Worm (Caenorhabditis elegans) whole organism, L1 larva: Measurements from ENCODE around the gene Y57G11C.33.
A peak's percentile ranks its signal among the peaks of the same experiment; 100 is the strongest.

Source experiments
- C16A3.4 ChIP-seq: fragments of 150-350 bp; optimal IDR thresholded peaks from 2 replicates; lab custom pipeline; 2014; ENCODE audit warnings: missing biosample characterization, missing genetic modification characterization
- C34B4.2 ChIP-seq: sonication (generic microtip); optimal IDR thresholded peaks from 2 replicates; lab custom pipeline; 2017; ENCODE audit warnings: mild to moderate bottlenecking, missing genetic modification characterization, missing compliant biosample characterization
- alr-1 ChIP-seq: fragments of 200-800 bp; sonication (Bioruptor generic); optimal IDR thresholded peaks from 2 replicates; lab custom pipeline; 2018; ENCODE audit warnings: borderline replicate concordance, mild to moderate bottlenecking, missing genetic modification characterization, missing compliant biosample characterization
- aly-2 ChIP-seq: fragments of 150-350 bp; optimal IDR thresholded peaks from 2 replicates; lab custom pipeline; 2014; ENCODE audit warnings: missing biosample characterization, missing genetic modification characterization
- blmp-1 ChIP-seq: fragments of 150-350 bp; optimal IDR thresholded peaks from 2 replicates; lab custom pipeline; 2014; ENCODE audit warnings: missing biosample characterization, missing genetic modification characterization
- ceh-63 ChIP-seq: fragments of 200-800 bp; sonication (Bioruptor generic); optimal IDR thresholded peaks from 2 replicates; lab custom pipeline; 2018; ENCODE audit warnings: mild to moderate bottlenecking, missing genetic modification characterization, missing compliant biosample characterization
- ceh-82 ChIP-seq, 3 experiments: fragments of 150-350 bp in 1 of 3; sonication (generic microtip) in 2 of 3; optimal IDR thresholded peaks; 2 replicates each; lab custom pipeline; 2014 to 2017; ENCODE audit warnings: missing biosample characterization in 3 of 3, missing genetic modification characterization in 3 of 3
- ceh-88 ChIP-seq: fragments of 200-800 bp; sonication (Bioruptor generic); IDR thresholded peaks from 2 replicates; pipeline ENCODE4 v1.3.6; 2022; ENCODE audit warnings: missing genetic modification characterization, missing compliant biosample characterization
- ces-1 ChIP-seq: fragments of 150-350 bp; optimal IDR thresholded peaks from 2 replicates; lab custom pipeline; 2014; ENCODE audit warnings: missing biosample characterization, missing genetic modification reagents, missing genetic modification characterization
- dpl-1 ChIP-seq, 3 experiments: fragments of 150-350 bp in 2 of 3; sonication (generic microtip) in 1 of 3; optimal IDR thresholded peaks; 2 replicates each; lab custom pipeline; 2014 to 2017; ENCODE audit warnings: missing biosample characterization in 3 of 3, missing genetic modification characterization in 3 of 3, missing genetic modification reagents in 3 of 3
- egl-13 ChIP-seq: sonication (generic microtip); optimal IDR thresholded peaks from 2 replicates; lab custom pipeline; 2016; ENCODE audit warnings: missing genotype, missing genetic modification reagents, missing genetic modification characterization, missing compliant biosample characterization
- elt-2 ChIP-seq: sonication (generic microtip); optimal IDR thresholded peaks from 2 replicates; lab custom pipeline; 2016; ENCODE audit warnings: missing genetic modification characterization, mild to moderate bottlenecking, inconsistent platforms, missing compliant biosample characterization, missing genetic modification reagents
- ets-5 ChIP-seq: fragments of 200-800 bp; sonication (Bioruptor generic); IDR thresholded peaks from 2 replicates; pipeline ENCODE4 v1.3.6; 2022; ENCODE audit warnings: missing genetic modification characterization, missing compliant biosample characterization
- fkh-10 ChIP-seq: sonication (generic microtip); optimal IDR thresholded peaks from 2 replicates; lab custom pipeline; 2017; ENCODE audit warnings: missing biosample characterization, missing genetic modification reagents, missing genetic modification characterization
- fkh-4 ChIP-seq: sonication (generic microtip); optimal IDR thresholded peaks from 2 replicates; lab custom pipeline; 2016; ENCODE audit warnings: missing compliant biosample characterization, missing genetic modification characterization, borderline replicate concordance
- fkh-8 ChIP-seq: sonication (generic microtip); optimal IDR thresholded peaks from 2 replicates; lab custom pipeline; 2016; ENCODE audit warnings: mild to moderate bottlenecking, missing genetic modification characterization, missing compliant biosample characterization
- fos-1 ChIP-seq: fragments of 150-350 bp; optimal IDR thresholded peaks from 2 replicates; lab custom pipeline; 2014; ENCODE audit warnings: missing biosample characterization, missing genetic modification characterization
- grh-1 ChIP-seq: fragments of 200-800 bp; sonication (Bioruptor generic); IDR thresholded peaks from 2 replicates; pipeline ENCODE4 v1.3.6; 2022; ENCODE audit warnings: missing genetic modification reagents, missing genetic modification characterization, missing compliant biosample characterization
- hlh-17 ChIP-seq: fragments of 200-800 bp; sonication (Bioruptor generic); optimal IDR thresholded peaks from 2 replicates; lab custom pipeline; 2018; ENCODE audit warnings: missing genetic modification characterization, mild to moderate bottlenecking, missing compliant biosample characterization, moderate library complexity, borderline replicate concordance
- hlh-4 ChIP-seq: sonication (generic microtip); optimal IDR thresholded peaks from 2 replicates; lab custom pipeline; 2016; ENCODE audit warnings: mild to moderate bottlenecking, missing genetic modification characterization, missing compliant biosample characterization
- hpl-2 ChIP-seq: fragments of 150-350 bp; optimal IDR thresholded peaks from 2 replicates; lab custom pipeline; 2014; ENCODE audit warnings: missing biosample characterization, missing genetic modification reagents, missing genetic modification characterization
- isw-1 ChIP-seq: fragments of 200-800 bp; sonication (Bioruptor generic); IDR thresholded peaks from 2 replicates; pipeline ENCODE4 v1.3.6; 2022; ENCODE audit warnings: missing genetic modification characterization, missing compliant biosample characterization
- lin-13 ChIP-seq: fragments of 150-350 bp; optimal IDR thresholded peaks from 2 replicates; lab custom pipeline; 2014; ENCODE audit warnings: missing biosample characterization, missing genetic modification reagents, missing genetic modification characterization
- lin-35 ChIP-seq, 2 experiments: fragments of 150-350 bp; optimal IDR thresholded peaks; 2 replicates each; lab custom pipeline; 2014; ENCODE audit warnings: missing biosample characterization in 2 of 2, missing genetic modification characterization in 2 of 2, missing genetic modification reagents in 2 of 2
- mdl-1 ChIP-seq, 2 experiments: fragments of 150-350 bp; optimal IDR thresholded peaks; 2 replicates each; lab custom pipeline; 2014 to 2017; ENCODE audit warnings: missing biosample characterization in 2 of 2, missing genetic modification characterization in 2 of 2, inconsistent platforms in 1 of 2
- mef-2 ChIP-seq: fragments of 150-350 bp; optimal IDR thresholded peaks from 2 replicates; lab custom pipeline; 2014; ENCODE audit warnings: missing biosample characterization, missing genetic modification characterization
- nhr-11 ChIP-seq: fragments of 150-350 bp; optimal IDR thresholded peaks from 2 replicates; lab custom pipeline; 2014; ENCODE audit warnings: missing biosample characterization, missing genetic modification characterization
- nhr-12 ChIP-seq: sonication (generic microtip); optimal IDR thresholded peaks from 2 replicates; lab custom pipeline; 2017; ENCODE audit warnings: missing biosample characterization, missing genetic modification characterization
- nhr-76 ChIP-seq: sonication (generic microtip); optimal IDR thresholded peaks from 2 replicates; lab custom pipeline; 2017; ENCODE audit warnings: missing biosample characterization, missing genetic modification characterization
- nhr-77 ChIP-seq: fragments of 150-350 bp; optimal IDR thresholded peaks from 2 replicates; lab custom pipeline; 2014; ENCODE audit warnings: missing biosample characterization, missing genetic modification characterization
- nhr-90 ChIP-seq: sonication (generic microtip); optimal IDR thresholded peaks from 2 replicates; lab custom pipeline; 2016; ENCODE audit warnings: mild to moderate bottlenecking, missing genetic modification characterization, missing compliant biosample characterization; ENCODE audit not compliant: poor library complexity
- pag-3 ChIP-seq: sonication (generic microtip); optimal IDR thresholded peaks from 2 replicates; lab custom pipeline; 2017; ENCODE audit warnings: missing genetic modification characterization, mild to moderate bottlenecking, missing compliant biosample characterization, antibody characterized with exemption, borderline replicate concordance; ENCODE audit not compliant: insufficient read depth
- snpc-4 ChIP-seq: fragments of 150-350 bp; optimal IDR thresholded peaks from 2 replicates; lab custom pipeline; 2014; ENCODE audit warnings: missing biosample characterization, missing genetic modification characterization
- snu-23 ChIP-seq: sonication (generic microtip); optimal IDR thresholded peaks from 2 replicates; lab custom pipeline; 2016; ENCODE audit warnings: missing genetic modification characterization, missing compliant biosample characterization
- sup-37 ChIP-seq: fragments of 200-800 bp; sonication (Bioruptor generic); optimal IDR thresholded peaks from 2 replicates; lab custom pipeline; 2018; ENCODE audit warnings: mild to moderate bottlenecking, missing genetic modification characterization, missing compliant biosample characterization
- swsn-7 ChIP-seq: sonication (generic microtip); optimal IDR thresholded peaks from 2 replicates; lab custom pipeline; 2016; ENCODE audit warnings: missing genetic modification characterization, missing compliant biosample characterization
- tbx-2 ChIP-seq: sonication (generic microtip); optimal IDR thresholded peaks from 2 replicates; lab custom pipeline; 2016; ENCODE audit warnings: missing genetic modification characterization, missing compliant biosample characterization
- unc-130 ChIP-seq: fragments of 150-350 bp; optimal IDR thresholded peaks from 2 replicates; lab custom pipeline; 2017; ENCODE audit warnings: missing biosample characterization, missing genetic modification characterization, inconsistent platforms
- unc-86 ChIP-seq: sonication (generic microtip); optimal IDR thresholded peaks from 2 replicates; lab custom pipeline; 2016; ENCODE audit warnings: missing genetic modification characterization, missing compliant biosample characterization
- unc-98 ChIP-seq: fragments of 200-800 bp; sonication (Bioruptor generic); IDR thresholded peaks from 2 replicates; pipeline ENCODE4 v1.3.6; 2022; ENCODE audit warnings: missing genetic modification characterization, missing compliant biosample characterization
- xbp-1 ChIP-seq: sonication (generic microtip); optimal IDR thresholded peaks from 2 replicates; lab custom pipeline; 2016; ENCODE audit warnings: missing genetic modification characterization, missing compliant biosample characterization
- zag-1 ChIP-seq: fragments of 150-350 bp; optimal IDR thresholded peaks from 2 replicates; lab custom pipeline; 2014; ENCODE audit warnings: missing biosample characterization, missing genetic modification characterization

Y57G11C.33 gene

ce11 chrIV:14614176-14614740 is 42.6 kb upstream of the Y57G11C.33 start (continued):
- TF ChIP-seq fkh-4 (tag; lab: Kevin White, UChicago) (no peak), ces-1 (GFP tag; lab: Kevin White, UChicago) (no peak), tbx-2 (tag; lab: Kevin White, UChicago) (peak; percentile 52), grh-1 (GFP tag; lab: Robert Waterston, UW) (peak; percentile 45), nhr-76 (tag; lab: Kevin White, UChicago) (no peak), pag-3 (tag; lab: Kevin White, UChicago) (no peak), lin-13 (GFP tag; lab: Kevin White, UChicago) (no peak), mef-2 (tag; lab: Kevin White, UChicago) (no peak), sup-37 (no peak), aly-2 (tag; lab: Kevin White, UChicago) (no peak), blmp-1 (tag; lab: Kevin White, UChicago) (peak; percentile 71), swsn-7 (no peak), lin-35 (GFP tag; optimal IDR thresholded peaks at IDR 0.05; lab: Kevin White, UChicago) (peak in 1 of 2 experiments; percentile 31), nhr-77 (tag; lab: Kevin White, UChicago) (no peak), unc-130 (tag; lab: Kevin White, UChicago) (peak; percentile 33), C16A3.4 (tag; lab: Kevin White, UChicago) (no peak), ets-5 (no peak), unc-98 (GFP tag; lab: Robert Waterston, UW) (no peak), hlh-4 (no peak), nhr-12 (tag; lab: Kevin White, UChicago) (no peak), ceh-88 (no peak), ceh-82 (tag; optimal IDR thresholded peaks at IDR 0.05; lab: Kevin White, UChicago) (no peak), fkh-8 (peak; percentile 40), snu-23 (peak; percentile 57), fos-1 (tag; lab: Kevin White, UChicago) (no peak), mdl-1 (tag; optimal IDR thresholded peaks at IDR 0.05; lab: Kevin White, UChicago) (peak in 1 of 2 experiments; percentile 63), C34B4.2 (no peak), alr-1 (no peak), nhr-90 (tag; lab: Kevin White, UChicago) (peak; percentile 67), snpc-4 (no peak), hlh-17 (no peak), ceh-63 (GFP tag; lab: Kevin White, UChicago) (no peak), elt-2 (tag; lab: Kevin White, UChicago) (no peak), nhr-11 (tag; lab: Kevin White, UChicago) (no peak), egl-13 (no peak), fkh-10 (GFP tag; lab: Kevin White, UChicago) (no peak), zag-1 (tag; lab: Kevin White, UChicago) (no peak), hpl-2 (GFP tag; lab: Kevin White, UChicago) (no peak)

- TF ChIP-seq xbp-1 (tag; lab: Kevin White, UChicago): no peak
- no peak for TF ChIP-seq unc-86
- no peak for TF ChIP-seq isw-1
- TF ChIP-seq elt-2 (tag; lab: Kevin White, UChicago): no peak
- TF ChIP-seq dpl-1 (GFP tag; optimal IDR thresholded peaks at IDR 0.05; lab: Kevin White, UChicago): no peak
- TF ChIP-seq C34B4.2: no peak
Observed at ce11 chrIV:14616303-14616702, 40.6 kb upstream of the Y57G11C.33 start, which contains the start of gene dmd-6. Gene dmd-6, plus strand, starts transcription at chrIV:14616603.
